Fruit fly (Drosophila melanogaster) whole organism, embryonic: Measurements from ENCODE around the gene CG10621.

ENCODE experiments used
- CG6175 ChIP-seq: fragments of 200-800 bp; sonication (Bioruptor generic); IDR thresholded peaks from 3 replicates; pipeline ENCODE4 v1.3.6; 2022; ENCODE audit warnings: missing biosample characterization, missing genetic modification characterization
- insv ChIP-seq, 2 experiments: fragments of 200-800 bp; sonication (Bioruptor generic); optimal IDR thresholded peaks; 3 replicates each; lab custom pipeline; 2016 to 2018; ENCODE audit warnings: missing biosample characterization in 2 of 2, missing genetic modification characterization in 2 of 2
- yki ChIP-seq: fragments of >200 bp; optimal IDR thresholded peaks from 3 replicates; lab custom pipeline; 2018

- TF ChIP-seq CG6175 (GFP tag; lab: Robert Waterston, UW) = no peak
- no peak for TF ChIP-seq insv (GFP tag; optimal IDR thresholded peaks at IDR 0.05; lab: Kevin White, UChicago)
- no peak for TF ChIP-seq yki (lab: Kevin White, UChicago)
Measured at dm6 chr2L:18995660-18996417, 41.6 kb upstream of the CG10621 start, which contains the start of gene CG10650.
